Fruit fly (Drosophila melanogaster) ovary, adult (tissue): ENCODE measurements around the gene beat-IV.

Experiments
- CG17801 ChIP-seq: fragments of 200-800 bp; optimal IDR thresholded peaks from 2 replicates; lab custom pipeline; 2019; ENCODE audit warnings: missing biosample characterization, mild to moderate bottlenecking, missing genetic modification characterization, moderate library complexity; ENCODE audit not compliant: partially characterized antibody

The beat-IV gene

dm6 chr3R:23589719-23590118, 32.5 kb downstream of the beat-IV start, which contains the start of gene CG10182:
TSS of gene CG10182 (minus strand) at chr3R:23589819.
- no peak for TF ChIP-seq CG17801

- TF ChIP-seq CG17801 = no peak
Observed at dm6 chr3R:23592669-23593068, 35.5 kb downstream of the beat-IV start, which contains the start of gene CG33337. TSS of gene CG33337 (minus strand) at chr3R:23592769.

DNA sequence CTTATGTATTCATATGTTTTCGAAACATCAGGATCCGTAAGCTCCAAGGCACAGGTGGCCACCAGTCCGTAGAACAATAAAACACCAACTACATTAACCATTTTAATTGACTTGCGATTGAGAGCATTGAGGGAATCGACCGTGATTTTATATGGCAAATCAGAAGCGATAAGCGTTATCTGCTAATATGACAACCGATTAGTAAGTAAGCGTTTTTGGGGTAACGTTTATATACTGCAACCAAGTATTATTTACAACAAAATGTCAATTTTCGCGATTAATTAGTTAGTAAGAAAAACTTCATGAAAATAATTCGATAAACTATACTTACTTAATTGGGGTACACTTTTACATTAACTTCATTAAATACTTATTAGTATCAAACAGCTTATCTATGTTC, 39.0 kb downstream of the beat-IV start, which contains the start of gene CG16723:
CG16723 (minus strand) TSS at position 101 of the 400 bp plus-strand sequence.
- TF ChIP-seq CG17801 = no peak

- no peak for TF ChIP-seq CG17801
Observed at dm6 chr3R:23598934-23599333, 41.7 kb downstream of the beat-IV start, which contains the start of gene CG10183. TSS of gene CG10183 (minus strand) at chr3R:23599034.

dm6 chr3R:23601346-23601817, 44.2 kb downstream of the beat-IV start:
- no peak for TF ChIP-seq CG17801

- peak; percentile 50 for TF ChIP-seq CG17801
Observed at dm6 chr3R:23605315-23605881, 48.2 kb downstream of the beat-IV start, which contains the start of gene CG10184. TSS of gene CG10184 (minus strand) at chr3R:23605495.

DNA sequence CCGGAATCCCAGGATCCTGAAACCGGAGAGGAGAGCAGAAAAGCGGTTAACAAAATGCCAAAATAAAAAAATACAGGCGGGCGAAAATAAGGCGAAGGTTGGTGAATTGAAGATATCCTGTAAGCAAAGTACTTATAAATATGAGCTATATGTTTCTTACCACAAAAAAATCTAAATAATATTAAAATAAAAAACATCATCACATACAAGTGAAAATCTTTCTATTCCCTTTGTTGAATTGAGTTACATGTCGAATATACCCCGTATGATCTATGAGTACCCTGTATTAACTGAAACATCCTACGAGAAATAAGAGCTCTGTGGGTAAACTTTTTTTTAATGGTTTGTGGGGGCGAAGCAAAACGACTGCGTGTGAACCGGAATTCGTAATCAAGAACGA, 54.9 kb downstream of the beat-IV start:
- TF ChIP-seq CG17801 = no peak

DNA sequence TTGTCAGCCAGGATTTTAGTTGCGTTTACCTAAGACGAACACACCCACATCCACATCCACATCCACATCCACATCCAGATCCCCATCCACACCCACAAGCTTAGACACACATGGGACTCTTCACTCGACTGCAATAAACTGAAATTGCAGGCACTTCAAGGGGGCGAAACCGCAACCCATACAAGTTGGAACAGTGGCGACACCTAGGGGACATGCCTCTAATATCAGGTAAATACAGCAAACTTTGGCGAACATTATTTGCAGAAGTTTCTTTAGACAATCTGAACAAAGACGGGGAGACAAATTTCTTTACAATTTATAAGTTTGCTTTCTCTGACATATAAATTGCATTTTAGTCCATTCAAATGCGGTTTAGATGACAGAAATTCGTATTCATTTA, 65.7 kb downstream of the beat-IV start:
- no peak for TF ChIP-seq CG17801

dm6 chr3R:23627140-23627539, 69.9 kb downstream of the beat-IV start:
- no peak for TF ChIP-seq CG17801

DNA sequence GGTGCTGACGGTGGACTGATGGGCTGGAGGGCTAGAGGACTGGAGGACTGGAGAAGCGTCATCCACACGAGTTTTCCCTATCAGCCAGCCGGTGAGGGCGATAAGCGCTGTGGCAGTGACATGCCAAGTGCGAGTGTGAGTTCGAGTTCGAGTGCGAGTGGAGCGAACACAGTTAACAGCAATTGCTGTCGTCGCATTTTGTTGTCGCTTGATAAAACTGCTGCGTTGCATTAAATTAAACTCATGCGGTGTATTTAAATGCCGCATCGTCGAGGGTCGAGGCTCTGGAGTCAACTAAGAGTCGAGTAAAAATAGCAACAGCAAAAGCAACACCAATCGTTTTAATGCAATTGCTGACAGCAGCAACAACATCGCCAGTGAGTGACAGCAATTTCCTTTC, 72.4 kb downstream of the beat-IV start:
- peak; percentile 25 for TF ChIP-seq CG17801
